Worm (Caenorhabditis elegans): ENCODE results near the gene nhr-207.

ce11 chrV:12085867-12086634, 9.9 kb upstream of the nhr-207 start:
- TF ChIP-seq nhr-237 (tag; optimal IDR thresholded peaks at IDR 0.05) (no peak), ets-5 (GFP tag; IDR thresholded peaks at IDR 0.05) (no peak), nhr-76 (tag; optimal IDR thresholded peaks at IDR 0.05) (no peak), nhr-11 (tag; optimal IDR thresholded peaks at IDR 0.05) (no peak), blmp-1 (tag; optimal IDR thresholded peaks at IDR 0.05) (no peak)

Data from whole organism, L1 larva.